Worm (Caenorhabditis elegans) whole organism, young adult: ENCODE results near the gene rme-4.

Source experiments
- ceh-27 ChIP-seq: fragments of 200-800 bp; sonication (Bioruptor generic); optimal IDR thresholded peaks from 2 replicates; lab custom pipeline; 2018; ENCODE audit warnings: mild to moderate bottlenecking, missing genetic modification characterization, moderate library complexity, missing compliant biosample characterization
- zim-3 ChIP-seq: sonication (generic microtip); optimal IDR thresholded peaks from 2 replicates; lab custom pipeline; 2017; ENCODE audit warnings: mild to moderate bottlenecking, missing genetic modification characterization, moderate library complexity, missing compliant biosample characterization

- TF ChIP-seq zim-3 (tag; lab: Kevin White, UChicago) = no peak
- TF ChIP-seq ceh-27 (GFP tag; lab: Kevin White, UChicago) = no peak
Observed at ce11 chrX:10391174-10391573, 11.5 kb upstream of the rme-4 start.
